Worm (Caenorhabditis elegans) whole organism, early embryonic: ENCODE data around the gene ZC373.5.

Experiments
- B0310.2 ChIP-seq: sonication (generic microtip); optimal IDR thresholded peaks from 2 replicates; lab custom pipeline; 2016; ENCODE audit warnings: mild to moderate bottlenecking, missing genetic modification characterization, missing compliant biosample characterization
- ama-1 ChIP-seq: fragments of 150-350 bp; optimal IDR thresholded peaks from 2 replicates; lab custom pipeline; 2014
- ceh-13 ChIP-seq: fragments of 200-800 bp; sonication (Bioruptor generic); optimal IDR thresholded peaks from 2 replicates; lab custom pipeline; 2018; ENCODE audit warnings: mild to moderate bottlenecking, missing genetic modification characterization, missing compliant biosample characterization
- ets-7 ChIP-seq: sonication (generic microtip); optimal IDR thresholded peaks from 2 replicates; lab custom pipeline; 2016; ENCODE audit warnings: missing genotype, missing genetic modification characterization, missing compliant biosample characterization
- flt-1 ChIP-seq: fragments of 200-800 bp; sonication (Bioruptor generic); IDR thresholded peaks from 2 replicates; pipeline ENCODE4 v1.3.6; 2022; ENCODE audit warnings: missing genetic modification characterization, missing compliant biosample characterization
- hmg-4 ChIP-seq: fragments of 200-800 bp; sonication (Bioruptor generic); optimal IDR thresholded peaks from 2 replicates; lab custom pipeline; 2018; ENCODE audit warnings: mild to moderate bottlenecking, missing genetic modification characterization, missing compliant biosample characterization
- scrt-1 ChIP-seq: fragments of 200-800 bp; sonication (Bioruptor generic); IDR thresholded peaks from 2 replicates; pipeline ENCODE4 v1.3.6; 2022; ENCODE audit warnings: missing genetic modification characterization, missing compliant biosample characterization
- tra-4 ChIP-seq: sonication (generic microtip); optimal IDR thresholded peaks from 2 replicates; lab custom pipeline; 2017; ENCODE audit warnings: missing genetic modification characterization, missing compliant biosample characterization

ce11 chrX:10084050-10084672, 10.0 kb upstream of the ZC373.5 start, which contains the start of gene W07E11.1:
- TF ChIP-seq hmg-4 (no peak), tra-4 (no peak), flt-1 (GFP tag; lab: Robert Waterston, UW) (no peak), ceh-13 (no peak), B0310.2 (tag; lab: Kevin White, UChicago) (no peak), ama-1 (lab: Kevin White, UChicago) (no peak), scrt-1 (GFP tag; lab: Robert Waterston, UW) (no peak), ets-7 (tag; lab: Kevin White, UChicago) (no peak)
